Worm (Caenorhabditis elegans): ENCODE measurements around the gene srw-44.

srw-44 gene

DNA sequence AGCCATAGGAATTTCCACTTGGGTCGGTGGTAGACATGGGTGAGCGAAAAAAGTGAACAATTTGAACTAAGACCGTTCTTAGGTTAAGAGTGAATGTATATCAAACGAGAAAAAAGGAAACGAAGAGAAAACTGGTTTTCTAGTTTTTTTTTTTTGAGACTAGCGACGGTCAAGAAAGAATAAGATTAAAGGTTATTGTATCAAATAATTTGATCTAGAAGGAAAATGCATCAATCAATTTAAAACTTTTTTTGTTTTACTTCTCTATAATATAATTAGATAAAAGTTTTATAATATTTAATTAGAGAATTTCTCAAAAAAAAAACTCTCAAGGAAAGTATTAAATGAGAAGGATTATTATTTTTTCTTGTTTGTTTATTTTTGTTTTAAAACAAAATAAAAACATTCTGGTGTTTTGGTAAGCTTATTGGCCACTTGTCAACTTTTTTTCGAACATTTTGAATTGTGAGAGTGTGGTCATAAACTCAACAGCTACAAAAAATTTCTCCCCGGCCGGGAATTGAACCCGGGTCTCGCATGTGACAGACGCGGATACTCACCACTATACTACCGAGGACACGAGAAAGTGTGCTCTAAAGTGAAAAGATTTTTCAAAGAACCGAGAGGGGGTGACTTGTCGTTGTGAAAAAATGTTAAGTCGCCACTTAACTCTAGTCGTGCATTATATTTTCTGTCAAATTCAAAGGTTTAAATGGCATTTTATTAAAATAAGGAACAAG lies 34.7 kb upstream of the srw-44 start, which contains the start of gene W06G6.17 (continued):
- TF ChIP-seq hrde-1 (tag; optimal IDR thresholded peaks at IDR 0.05; ENCODE audit: borderline replicate concordance) (no peak), akir-1 (GFP tag; optimal IDR thresholded peaks at IDR 0.05) (no peak), T07F8.4 (tag; optimal IDR thresholded peaks at IDR 0.05) (no peak), nfyb-1 (GFP tag; IDR thresholded peaks at IDR 0.05) (peak; percentile 69; the same call in 1 of the 2 replicates), attf-6 (GFP tag; IDR thresholded peaks at IDR 0.05) (peak; percentile 72; the same call in 1 of the 2 replicates), lir-1 (GFP tag; conservative IDR thresholded peaks at IDR 0.05) (no peak), hlh-12 (tag; optimal IDR thresholded peaks at IDR 0.05) (no peak), hmg-1.2 (GFP tag; IDR thresholded peaks at IDR 0.05) (peak; percentile 33; the same call in 1 of the 2 replicates), ekl-4 (GFP tag; IDR thresholded peaks at IDR 0.05) (no peak), gei-17 (GFP tag; optimal IDR thresholded peaks at IDR 0.05) (no peak), fkh-3 (tag; optimal IDR thresholded peaks at IDR 0.05) (no peak), tbx-9 (tag; optimal IDR thresholded peaks at IDR 0.05; ENCODE audit: borderline replicate concordance) (no peak), F33H1.4 (GFP tag; IDR thresholded peaks at IDR 0.05) (no peak), lag-1 (GFP tag; IDR thresholded peaks at IDR 0.05) (no peak), nhr-179 (tag; optimal IDR thresholded peaks at IDR 0.05) (no peak), F55B11.4 (tag; optimal IDR thresholded peaks at IDR 0.05; ENCODE audit: borderline replicate concordance, insufficient read depth) (no peak), T26A5.8 (tag; optimal IDR thresholded peaks at IDR 0.05) (no peak), somi-1 (GFP tag; optimal IDR thresholded peaks at IDR 0.05) (no peak), chd-7 (tag; optimal IDR thresholded peaks at IDR 0.05) (no peak), aptf-2 (GFP tag; conservative IDR thresholded peaks at IDR 0.05) (no peak), hmg-20 (GFP tag; IDR thresholded peaks at IDR 0.05) (no peak), nhr-90 (tag; optimal IDR thresholded peaks at IDR 0.05) (peak; percentile 48), dox-1 (GFP tag; IDR thresholded peaks at IDR 0.05) (no peak), tlf-1 (GFP tag; optimal IDR thresholded peaks at IDR 0.05) (no peak), hsf-1 (GFP tag; IDR thresholded peaks at IDR 0.05) (no peak), lin-40 (tag; optimal IDR thresholded peaks at IDR 0.05) (no peak), D2030.7 (GFP tag; IDR thresholded peaks at IDR 0.05) (no peak), mes-4 (tag; optimal IDR thresholded peaks at IDR 0.05) (no peak), nhr-27 (tag; optimal IDR thresholded peaks at IDR 0.05) (no peak), rpc-1 (optimal IDR thresholded peaks at IDR 0.05) (peak; percentile 63), rpc-1 (tag; optimal IDR thresholded peaks at IDR 0.05) (peak; percentile 78), bed-1 (GFP tag; IDR thresholded peaks at IDR 0.05) (no peak), snpc-4 (GFP tag; optimal IDR thresholded peaks at IDR 0.05) (peak; percentile 15), snpc-4 (tag; optimal IDR thresholded peaks at IDR 0.05) (peak in 3 of 4 experiments; percentile 42 to 86 (median 79)), sdz-38 (tag; optimal IDR thresholded peaks at IDR 0.05) (no peak), ztf-18 (tag; optimal IDR thresholded peaks at IDR 0.05) (peak; percentile 20), madf-3 (GFP tag; IDR thresholded peaks at IDR 0.05) (no peak)

DNA sequence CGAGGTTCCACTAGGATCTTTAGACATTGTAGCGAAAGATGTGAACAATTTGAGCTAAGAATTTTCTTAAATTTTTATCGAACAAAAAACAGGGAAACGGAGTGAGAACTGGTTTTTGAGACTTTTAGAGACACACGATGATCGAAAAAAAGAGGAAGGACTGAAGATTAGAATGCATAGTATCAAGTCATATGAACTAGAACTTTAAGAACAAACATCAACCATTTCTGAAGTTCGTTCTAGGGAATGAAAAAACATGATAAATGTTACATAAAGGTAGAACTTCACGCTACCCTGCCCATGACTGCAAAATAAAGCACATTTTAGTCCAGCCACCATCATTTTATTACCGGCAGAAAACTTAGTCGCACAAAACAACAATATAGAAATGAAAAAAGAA lies 33.7 kb upstream of the srw-44 start, which contains the start of gene W06G6.9:
Gene W06G6.9 (minus strand): TSS at position 101 of the 400 bp plus-strand sequence.
- no peak for TF ChIP-seq B0035.1 (tag; optimal IDR thresholded peaks at IDR 0.05)
- TF ChIP-seq nhr-179 (tag; optimal IDR thresholded peaks at IDR 0.05): no peak
- no peak for TF ChIP-seq ceh-58 (GFP tag; IDR thresholded peaks at IDR 0.05)
- TF ChIP-seq zfh-2 (GFP tag; conservative IDR thresholded peaks at IDR 0.05): no peak
- TF ChIP-seq zim-3 (tag; optimal IDR thresholded peaks at IDR 0.05): no peak
